Worm (Caenorhabditis elegans): Measurements from ENCODE around the gene mdt-27.

Gene mdt-27

DNA sequence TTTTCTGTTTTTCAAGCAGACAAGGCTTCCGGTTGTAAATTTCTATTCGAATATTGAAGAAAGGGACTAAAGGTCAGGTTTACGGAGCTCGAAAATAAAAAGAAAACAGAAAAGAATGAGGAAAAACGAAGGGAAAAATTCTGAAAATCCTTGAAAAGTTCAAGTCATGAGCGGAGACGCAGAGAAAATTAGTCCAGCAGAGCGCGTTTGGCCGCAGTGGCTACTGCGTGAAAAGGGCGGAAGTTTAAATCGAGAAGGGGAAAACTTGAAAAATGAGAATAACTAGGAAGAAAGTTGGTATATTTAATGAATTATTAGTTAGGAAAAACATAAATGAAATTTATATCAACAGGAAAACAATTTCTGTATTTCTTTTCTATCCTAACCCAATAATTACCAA, 7.0 kb upstream of the mdt-27 start:
- TF ChIP-seq cog-1 (tag; optimal IDR thresholded peaks at IDR 0.05) (no peak), ref-1 (GFP tag; conservative IDR thresholded peaks at IDR 0.05) (no peak), ztf-29 (GFP tag; IDR thresholded peaks at IDR 0.05) (no peak), tab-1 (GFP tag; IDR thresholded peaks at IDR 0.05) (no peak), klf-2 (GFP tag; conservative IDR thresholded peaks at IDR 0.05) (no peak), med-1 (GFP tag; optimal IDR thresholded peaks at IDR 0.05; ENCODE audit: insufficient read depth) (no peak), flt-1 (GFP tag; IDR thresholded peaks at IDR 0.05) (no peak), T22C8.4 (GFP tag; IDR thresholded peaks at IDR 0.05) (no peak), ztf-23 (GFP tag; IDR thresholded peaks at IDR 0.05) (no peak)

DNA sequence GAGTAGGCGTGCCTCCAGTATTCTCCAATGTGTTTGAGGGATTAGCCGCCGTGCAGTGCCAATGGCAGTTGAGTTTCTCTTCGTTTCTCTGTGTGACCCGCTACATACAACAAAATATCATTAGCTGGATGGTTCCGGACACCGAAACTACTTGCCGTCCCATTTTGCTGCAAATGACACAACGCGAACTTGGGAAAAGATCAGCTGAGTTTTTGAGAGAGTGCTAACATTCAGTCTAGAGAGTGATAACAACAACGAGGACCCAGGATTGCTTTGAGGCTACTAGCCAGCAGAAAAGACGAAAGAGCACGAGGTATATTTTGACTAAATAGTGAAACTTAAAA, 5.9 kb upstream of the mdt-27 start:
- no peak for TF ChIP-seq med-1 (GFP tag; optimal IDR thresholded peaks at IDR 0.05; ENCODE audit: insufficient read depth)
- no peak for TF ChIP-seq ref-1 (GFP tag; conservative IDR thresholded peaks at IDR 0.05)
- no peak for TF ChIP-seq T22C8.4 (GFP tag; IDR thresholded peaks at IDR 0.05)
- no peak for TF ChIP-seq ztf-23 (GFP tag; IDR thresholded peaks at IDR 0.05)
- TF ChIP-seq flt-1 (GFP tag; IDR thresholded peaks at IDR 0.05) = no peak
- no peak for TF ChIP-seq ztf-29 (GFP tag; IDR thresholded peaks at IDR 0.05)

DNA sequence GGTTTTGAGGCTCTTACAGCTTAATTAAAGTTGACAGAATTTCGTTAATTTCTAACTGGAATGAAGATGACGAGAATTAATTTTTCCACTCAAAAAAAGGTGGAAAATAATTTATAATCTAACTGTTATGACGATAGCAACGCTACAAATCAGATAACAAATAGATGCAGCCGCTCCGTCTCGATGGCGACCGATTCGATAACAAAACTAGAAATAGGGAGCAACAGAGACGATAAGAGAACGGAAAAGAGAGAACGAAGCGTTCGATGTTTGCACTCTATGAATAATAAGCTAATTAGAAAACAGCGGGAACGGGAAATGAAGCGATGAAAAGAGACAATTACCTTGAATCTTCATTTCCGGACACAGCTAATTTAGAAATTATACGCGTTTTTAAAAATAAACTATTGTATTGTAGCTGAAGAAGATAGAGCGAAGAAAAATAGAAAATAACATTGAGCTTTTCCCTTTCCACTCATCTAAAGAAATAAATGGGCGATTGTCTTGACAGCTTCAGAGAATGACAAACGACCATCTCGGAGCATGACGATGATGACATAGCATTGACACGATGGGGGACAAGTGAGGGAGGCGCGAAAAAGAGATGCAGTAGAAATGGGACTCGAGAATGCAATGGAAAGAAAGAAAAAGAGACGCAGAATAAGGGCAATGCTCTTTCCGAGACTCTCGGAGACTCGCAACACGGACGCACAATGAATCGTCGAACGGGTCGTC, 5.4 kb upstream of the mdt-27 start:
- TF ChIP-seq ztf-23 (GFP tag; IDR thresholded peaks at IDR 0.05) (no peak), cog-1 (tag; optimal IDR thresholded peaks at IDR 0.05) (no peak), T22C8.4 (GFP tag; IDR thresholded peaks at IDR 0.05) (no peak), med-1 (GFP tag; optimal IDR thresholded peaks at IDR 0.05; ENCODE audit: insufficient read depth) (no peak), ref-1 (GFP tag; conservative IDR thresholded peaks at IDR 0.05) (no peak), klf-2 (GFP tag; conservative IDR thresholded peaks at IDR 0.05) (no peak), tab-1 (GFP tag; IDR thresholded peaks at IDR 0.05) (no peak), flt-1 (GFP tag; IDR thresholded peaks at IDR 0.05) (no peak), ztf-29 (GFP tag; IDR thresholded peaks at IDR 0.05) (no peak)

DNA sequence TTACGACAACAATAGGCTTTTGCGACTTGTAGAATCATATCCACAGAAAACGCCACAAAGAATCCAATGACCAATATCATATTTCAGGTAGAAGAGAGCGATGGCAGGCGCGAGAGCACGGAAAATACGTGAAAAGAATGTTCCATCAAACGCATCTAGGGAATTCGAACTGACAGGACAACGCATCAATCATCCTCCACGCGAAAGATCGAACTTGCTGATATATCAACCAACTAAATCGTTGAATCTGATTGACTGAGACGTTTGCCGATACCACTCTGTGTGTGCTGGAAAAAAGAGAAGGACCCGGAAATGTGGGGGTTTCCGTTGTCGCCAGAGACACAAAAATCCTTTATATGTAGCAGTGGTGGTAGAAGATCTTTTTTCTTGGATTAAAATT, 4.8 kb upstream of the mdt-27 start:
- TF ChIP-seq ref-1 (GFP tag; conservative IDR thresholded peaks at IDR 0.05) = no peak
- no peak for TF ChIP-seq ztf-29 (GFP tag; IDR thresholded peaks at IDR 0.05)
- no peak for TF ChIP-seq flt-1 (GFP tag; IDR thresholded peaks at IDR 0.05)
- no peak for TF ChIP-seq klf-2 (GFP tag; conservative IDR thresholded peaks at IDR 0.05)
- no peak for TF ChIP-seq T22C8.4 (GFP tag; IDR thresholded peaks at IDR 0.05)
- TF ChIP-seq tab-1 (GFP tag; IDR thresholded peaks at IDR 0.05) = no peak
- TF ChIP-seq ztf-23 (GFP tag; IDR thresholded peaks at IDR 0.05) = no peak
- TF ChIP-seq med-1 (GFP tag; optimal IDR thresholded peaks at IDR 0.05; ENCODE audit: insufficient read depth) = no peak
- no peak for TF ChIP-seq cog-1 (tag; optimal IDR thresholded peaks at IDR 0.05)

DNA sequence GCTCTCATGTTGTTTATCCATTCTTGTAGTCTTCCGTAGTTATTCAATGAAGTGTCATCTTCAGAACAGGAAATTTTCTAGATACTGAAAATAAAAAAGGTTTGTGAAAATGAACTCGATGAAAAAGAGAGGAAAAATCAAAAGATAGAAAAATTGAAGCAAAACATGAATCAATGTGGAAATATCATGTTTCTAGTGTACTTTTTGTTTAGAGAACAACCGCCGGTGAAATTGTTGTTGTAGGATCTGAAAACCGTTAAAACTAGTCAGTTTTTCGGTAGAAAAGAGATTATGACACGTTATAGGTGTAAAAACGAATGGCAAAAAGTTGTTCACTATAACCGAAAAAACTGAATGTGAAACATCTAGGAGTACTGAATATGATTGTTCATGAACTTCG, 3.7 kb upstream of the mdt-27 start, which contains the start of gene pacs-1:
TSS of gene pacs-1 (minus strand) at position 101 of the 400 bp plus-strand sequence.
- no peak for TF ChIP-seq med-1 (GFP tag; optimal IDR thresholded peaks at IDR 0.05; ENCODE audit: insufficient read depth)
- TF ChIP-seq ref-1 (GFP tag; conservative IDR thresholded peaks at IDR 0.05) = no peak
- TF ChIP-seq ztf-23 (GFP tag; IDR thresholded peaks at IDR 0.05) = no peak
- no peak for TF ChIP-seq T22C8.4 (GFP tag; IDR thresholded peaks at IDR 0.05)
- TF ChIP-seq klf-2 (GFP tag; conservative IDR thresholded peaks at IDR 0.05) = no peak
- no peak for TF ChIP-seq flt-1 (GFP tag; IDR thresholded peaks at IDR 0.05)
- TF ChIP-seq ztf-29 (GFP tag; IDR thresholded peaks at IDR 0.05) = no peak
- no peak for TF ChIP-seq tab-1 (GFP tag; IDR thresholded peaks at IDR 0.05)
- no peak for TF ChIP-seq cog-1 (tag; optimal IDR thresholded peaks at IDR 0.05)

DNA sequence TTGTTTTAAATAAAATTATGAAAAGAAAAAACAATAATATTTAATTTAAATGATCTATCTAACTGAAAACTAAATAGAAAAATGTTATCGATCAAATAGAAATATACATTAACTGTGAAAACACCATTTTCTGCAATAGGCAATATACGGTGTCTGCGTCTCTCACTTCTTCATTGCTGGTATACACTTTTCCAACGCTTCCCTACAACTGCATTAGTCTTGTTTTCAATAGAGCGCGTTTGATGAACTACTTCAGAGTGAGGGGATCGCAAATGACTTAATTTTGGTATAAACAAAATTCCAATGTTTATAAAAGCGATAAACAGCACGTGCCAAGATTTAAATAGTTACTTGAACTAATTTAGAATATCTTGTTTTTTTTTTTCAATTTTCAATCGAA, 955 bp downstream of the mdt-27 start:
- TF ChIP-seq ref-1 (GFP tag; conservative IDR thresholded peaks at IDR 0.05) = no peak
- peak; percentile 58 for TF ChIP-seq cog-1 (tag; optimal IDR thresholded peaks at IDR 0.05)

DNA sequence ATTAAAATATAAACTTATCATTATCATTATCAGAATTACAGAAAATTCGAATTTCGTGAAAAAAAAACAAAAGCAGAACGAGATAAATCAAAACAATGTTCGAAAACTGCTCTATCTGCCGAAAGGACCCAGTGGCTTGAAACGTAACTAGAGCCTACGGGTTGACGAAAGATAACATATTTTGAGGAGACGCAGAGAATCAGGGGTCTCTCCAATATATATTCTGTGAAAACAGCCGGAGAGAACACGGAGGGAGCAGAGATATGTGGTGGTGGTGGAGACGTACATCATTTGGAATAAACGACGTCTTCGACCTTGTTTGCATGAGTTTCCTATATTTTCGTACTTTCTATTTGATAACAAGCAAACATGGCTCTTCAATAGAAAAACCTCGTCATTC, 4.6 kb downstream of the mdt-27 start:
- no peak for TF ChIP-seq tab-1 (GFP tag; IDR thresholded peaks at IDR 0.05)
- no peak for TF ChIP-seq flt-1 (GFP tag; IDR thresholded peaks at IDR 0.05)
- TF ChIP-seq T22C8.4 (GFP tag; IDR thresholded peaks at IDR 0.05) = no peak
- TF ChIP-seq ref-1 (GFP tag; conservative IDR thresholded peaks at IDR 0.05) = no peak
- no peak for TF ChIP-seq klf-2 (GFP tag; conservative IDR thresholded peaks at IDR 0.05)
- TF ChIP-seq ztf-29 (GFP tag; IDR thresholded peaks at IDR 0.05) = no peak
- no peak for TF ChIP-seq med-1 (GFP tag; optimal IDR thresholded peaks at IDR 0.05; ENCODE audit: insufficient read depth)
- no peak for TF ChIP-seq ztf-23 (GFP tag; IDR thresholded peaks at IDR 0.05)
- TF ChIP-seq cog-1 (tag; optimal IDR thresholded peaks at IDR 0.05) = no peak

DNA sequence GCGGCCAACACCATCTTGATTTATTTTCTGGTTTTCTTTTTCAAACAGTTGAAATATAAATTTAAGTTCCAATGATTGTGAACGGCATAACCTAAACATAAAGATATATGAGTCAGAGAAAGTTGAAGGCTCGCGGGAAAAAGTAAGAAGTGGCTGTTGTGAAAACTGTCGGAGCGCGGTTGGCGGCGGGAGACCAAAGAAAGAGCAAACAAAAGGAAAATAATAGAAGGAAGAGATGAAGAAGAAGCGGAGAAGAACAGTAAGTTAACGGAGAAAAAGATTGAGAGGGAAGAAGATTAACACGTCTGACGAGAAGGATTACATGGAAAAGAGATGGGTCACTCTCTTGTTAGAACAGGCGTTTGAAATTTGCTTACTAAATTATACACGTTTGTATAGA, 6.1 kb downstream of the mdt-27 start, which contains the start of gene inx-10:
TSS of gene inx-10 (minus strand) at position 101 of the 400 bp plus-strand sequence.
- TF ChIP-seq cog-1 (tag; optimal IDR thresholded peaks at IDR 0.05) (no peak), ztf-23 (GFP tag; IDR thresholded peaks at IDR 0.05) (no peak), ref-1 (GFP tag; conservative IDR thresholded peaks at IDR 0.05) (no peak), med-1 (GFP tag; optimal IDR thresholded peaks at IDR 0.05; ENCODE audit: insufficient read depth) (no peak), flt-1 (GFP tag; IDR thresholded peaks at IDR 0.05) (no peak), klf-2 (GFP tag; conservative IDR thresholded peaks at IDR 0.05) (no peak), T22C8.4 (GFP tag; IDR thresholded peaks at IDR 0.05) (no peak), tab-1 (GFP tag; IDR thresholded peaks at IDR 0.05) (no peak), ztf-29 (GFP tag; IDR thresholded peaks at IDR 0.05) (no peak)

DNA sequence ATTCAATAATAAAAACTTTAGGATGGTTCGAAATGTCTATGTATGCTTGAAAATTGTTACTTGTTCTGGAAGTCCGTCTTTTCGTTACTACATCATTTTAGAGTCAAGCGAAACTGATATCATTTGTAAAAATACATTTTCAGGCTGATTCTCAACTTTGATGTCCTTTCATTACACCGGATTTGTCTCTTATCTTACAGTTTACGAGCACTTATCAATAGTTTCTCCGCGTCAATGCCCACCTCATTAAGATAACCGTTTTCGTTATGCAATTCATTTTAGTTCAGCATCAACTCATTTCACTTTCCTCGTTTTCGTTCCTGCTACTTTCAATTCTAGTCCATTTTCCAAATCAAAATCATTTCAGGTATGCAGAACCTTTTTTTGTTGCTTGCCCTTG, 10.7 kb downstream of the mdt-27 start, which contains the start of gene asp-2:
TSS of gene asp-2 (plus strand) at position 368 of the 400 bp plus-strand sequence.
- no peak for TF ChIP-seq flt-1 (GFP tag; IDR thresholded peaks at IDR 0.05)
- TF ChIP-seq med-1 (GFP tag; optimal IDR thresholded peaks at IDR 0.05; ENCODE audit: insufficient read depth) = no peak
- TF ChIP-seq tab-1 (GFP tag; IDR thresholded peaks at IDR 0.05) = no peak
- TF ChIP-seq ztf-29 (GFP tag; IDR thresholded peaks at IDR 0.05) = no peak
- no peak for TF ChIP-seq ztf-23 (GFP tag; IDR thresholded peaks at IDR 0.05)
- TF ChIP-seq T22C8.4 (GFP tag; IDR thresholded peaks at IDR 0.05) = no peak
- TF ChIP-seq ref-1 (GFP tag; conservative IDR thresholded peaks at IDR 0.05) = no peak

DNA sequence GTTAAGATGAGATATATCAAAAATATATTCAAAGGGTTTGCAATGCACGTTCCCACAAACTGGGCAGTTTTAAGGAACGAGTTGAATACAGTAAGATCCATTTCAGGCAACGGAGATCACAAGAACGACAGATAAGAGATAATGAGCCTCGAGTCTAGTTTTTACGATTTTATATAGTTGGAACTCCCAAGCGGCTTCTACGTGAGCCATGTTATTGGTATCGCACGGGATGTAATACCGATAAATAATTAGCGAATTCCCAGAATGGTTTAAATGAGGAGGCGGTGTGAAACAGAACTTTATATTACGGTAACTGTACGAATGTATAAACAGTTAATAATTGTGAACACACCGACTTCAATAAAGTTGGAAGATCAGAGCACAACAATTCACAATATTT, 14.6 kb downstream of the mdt-27 start, which contains the start of gene str-177:
TSS of gene str-177 (minus strand) at position 101 of the 400 bp plus-strand sequence.
- TF ChIP-seq tab-1 (GFP tag; IDR thresholded peaks at IDR 0.05) (no peak), ref-1 (GFP tag; conservative IDR thresholded peaks at IDR 0.05) (no peak), klf-2 (GFP tag; conservative IDR thresholded peaks at IDR 0.05) (no peak), ztf-23 (GFP tag; IDR thresholded peaks at IDR 0.05) (no peak), med-1 (GFP tag; optimal IDR thresholded peaks at IDR 0.05; ENCODE audit: insufficient read depth) (no peak), cog-1 (tag; optimal IDR thresholded peaks at IDR 0.05) (no peak), ztf-29 (GFP tag; IDR thresholded peaks at IDR 0.05) (no peak), flt-1 (GFP tag; IDR thresholded peaks at IDR 0.05) (no peak), T22C8.4 (GFP tag; IDR thresholded peaks at IDR 0.05) (no peak)

Data from whole organism, midembryonic.